Fruit fly (Drosophila melanogaster) whole organism, embryonic: ENCODE measurements around the gene CG15696.

ENCODE experiments used
- Awh ChIP-seq: fragments of 200-800 bp; sonication (Bioruptor generic); IDR thresholded peaks from 2 replicates; pipeline ENCODE4, ENCODE4 v1.3.6; 2022; ENCODE audit warnings: missing biosample characterization, missing genetic modification characterization
- B-H1 ChIP-seq: fragments of 200-800 bp; sonication (Bioruptor generic); IDR thresholded peaks from 3 replicates; pipeline ENCODE4 v1.3.6; 2022; ENCODE audit warnings: missing biosample characterization, missing genetic modification characterization
- Bdp1 ChIP-seq: fragments of 200-800 bp; sonication (Bioruptor generic); optimal IDR thresholded peaks from 3 replicates; lab custom pipeline; 2016; ENCODE audit warnings: missing biosample characterization, missing genetic modification characterization
- C15 ChIP-seq: fragments of 200-800 bp; sonication (Bioruptor generic); IDR thresholded peaks from 3 replicates; pipeline ENCODE4 v1.3.6; 2022; ENCODE audit warnings: missing biosample characterization, missing genetic modification characterization
- CG11247 ChIP-seq: fragments of 200-800 bp; sonication (Bioruptor generic); IDR thresholded peaks from 2 replicates; pipeline ENCODE4 v1.3.6; 2022; ENCODE audit warnings: missing biosample characterization, missing genetic modification characterization
- CG13894 ChIP-seq: fragments of 200-800 bp; sonication (Bioruptor generic); optimal IDR thresholded peaks from 3 replicates; lab custom pipeline; 2018; ENCODE audit warnings: missing biosample characterization, mild to moderate bottlenecking, missing genetic modification characterization, moderate library complexity
- CG14860 ChIP-seq: fragments of 200-800 bp; sonication (Bioruptor generic); IDR thresholded peaks from 3 replicates; pipeline ENCODE4 v1.3.6; 2022; ENCODE audit warnings: missing biosample characterization, missing genetic modification characterization; ENCODE audit not compliant: partially characterized antibody
- CG17186 ChIP-seq: fragments of 200-800 bp; sonication (Bioruptor generic); optimal IDR thresholded peaks from 3 replicates; lab custom pipeline; 2017; ENCODE audit warnings: missing biosample characterization, missing genetic modification reagents, missing genetic modification characterization
- CG18011 ChIP-seq: fragments of 200-800 bp; sonication (Bioruptor generic); optimal IDR thresholded peaks from 2 replicates; lab custom pipeline; 2017; ENCODE audit warnings: missing biosample characterization, missing genetic modification characterization, mild to moderate bottlenecking, moderate library complexity, missing genotype
- CG32532 ChIP-seq: fragments of 200-800 bp; sonication (Bioruptor generic); IDR thresholded peaks from 2 replicates; pipeline ENCODE4 v1.3.6; 2022; ENCODE audit warnings: missing biosample characterization, missing genetic modification characterization
- CG34376 ChIP-seq: fragments of 200-800 bp; sonication (Bioruptor generic); optimal IDR thresholded peaks from 2 replicates; lab custom pipeline; 2018; ENCODE audit warnings: missing biosample characterization, mild to moderate bottlenecking, missing genetic modification characterization
- CG42726 ChIP-seq: fragments of 200-800 bp; sonication (Bioruptor generic); IDR thresholded peaks from 2 replicates; pipeline ENCODE4 v1.3.6; 2022; ENCODE audit warnings: missing biosample characterization, missing genetic modification characterization; ENCODE audit not compliant: partially characterized antibody
- CG6791 ChIP-seq: fragments of 200-800 bp; sonication (Bioruptor generic); IDR thresholded peaks from 3 replicates; pipeline ENCODE4 v1.3.6; 2022; ENCODE audit warnings: missing biosample characterization, missing genetic modification characterization; ENCODE audit not compliant: partially characterized antibody
- CG7357 ChIP-seq: fragments of 200-800 bp; sonication (Bioruptor generic); IDR thresholded peaks from 3 replicates; pipeline ENCODE4 v1.3.6; 2022; ENCODE audit warnings: missing biosample characterization, missing genetic modification characterization
- CG7963 ChIP-seq: fragments of 200-800 bp; sonication (Bioruptor generic); IDR thresholded peaks from 3 replicates; pipeline ENCODE4 v1.3.6; 2022; ENCODE audit warnings: missing biosample characterization, missing genetic modification characterization; ENCODE audit not compliant: partially characterized antibody
- CG9817 ChIP-seq: fragments of 200-800 bp; sonication (Bioruptor generic); optimal IDR thresholded peaks from 2 replicates; lab custom pipeline; 2018; ENCODE audit warnings: missing biosample characterization, mild to moderate bottlenecking, missing genetic modification characterization, moderate library complexity
- MBD-R2 ChIP-seq: fragments of 200-800 bp; sonication (Bioruptor generic); IDR thresholded peaks from 2 replicates; pipeline ENCODE4 v1.3.6; 2022; ENCODE audit warnings: missing biosample characterization, missing genetic modification characterization
- Opbp ChIP-seq: fragments of 200-800 bp; sonication (Bioruptor generic); IDR thresholded peaks from 3 replicates; pipeline ENCODE4 v1.3.6; 2022; ENCODE audit warnings: missing biosample characterization, missing genetic modification characterization; ENCODE audit not compliant: partially characterized antibody
- Scr ChIP-seq: fragments of 200-800 bp; sonication (Bioruptor generic); IDR thresholded peaks from 2 replicates; pipeline ENCODE4 v1.3.6; 2022; ENCODE audit warnings: missing biosample characterization, missing genetic modification characterization; ENCODE audit not compliant: partially characterized antibody
- Sry-β ChIP-seq: fragments of 200-800 bp; sonication (Bioruptor generic); optimal IDR thresholded peaks from 2 replicates; lab custom pipeline; 2018; ENCODE audit warnings: missing biosample characterization, mild to moderate bottlenecking, missing genetic modification characterization, moderate library complexity
- Sry-δ ChIP-seq: fragments of 200-800 bp; sonication (Bioruptor generic); optimal IDR thresholded peaks from 2 replicates; lab custom pipeline; 2016; ENCODE audit warnings: missing biosample characterization, missing genetic modification characterization
- Trl ChIP-seq, 3 experiments: fragments of >200 bp in 2 of 3; fragments of 200-800 bp in 1 of 3; sonication (Bioruptor generic) in 1 of 3; optimal IDR thresholded peaks; 2 replicates in 1 of 3; 3 replicates in 2 of 3; lab custom pipeline; 2016 to 2017; ENCODE audit warnings: missing biosample characterization in 1 of 3, missing genetic modification characterization in 1 of 3
- abd-A ChIP-seq: fragments of 200-800 bp; sonication (Bioruptor generic); optimal IDR thresholded peaks from 3 replicates; lab custom pipeline; 2019; ENCODE audit warnings: missing biosample characterization, mild to moderate bottlenecking, missing genetic modification characterization, moderate library complexity
- amos ChIP-seq: fragments of 200-800 bp; sonication (Bioruptor generic); IDR thresholded peaks from 2 replicates; pipeline ENCODE4 v1.3.6; 2022; ENCODE audit warnings: missing biosample characterization, missing genetic modification characterization; ENCODE audit not compliant: partially characterized antibody
- bbx ChIP-seq: fragments of 200-800 bp; sonication (Bioruptor generic); IDR thresholded peaks from 2 replicates; pipeline ENCODE4 v1.3.6; 2022; ENCODE audit warnings: missing biosample characterization, missing genetic modification characterization; ENCODE audit not compliant: partially characterized antibody
- chif ChIP-seq, 2 experiments: fragments of 200-800 bp; sonication (Bioruptor generic); optimal IDR thresholded peaks; 3 replicates each; lab custom pipeline; 2016; ENCODE audit warnings: missing biosample characterization in 2 of 2, missing genetic modification characterization in 2 of 2
- crp ChIP-seq, 2 experiments: fragments of 200-800 bp; sonication (Bioruptor generic); optimal IDR thresholded peaks; 2 replicates in 1 of 2; 3 replicates in 1 of 2; lab custom pipeline; 2017; ENCODE audit warnings: missing biosample characterization in 2 of 2, missing genetic modification characterization in 2 of 2, mild to moderate bottlenecking in 1 of 2, moderate library complexity in 1 of 2
- ewg ChIP-seq: fragments of 200-800 bp; sonication (Bioruptor generic); optimal IDR thresholded peaks from 3 replicates; lab custom pipeline; 2017; ENCODE audit warnings: mild to moderate bottlenecking, missing biosample characterization, missing genetic modification reagents, missing genetic modification characterization
- eyg ChIP-seq: fragments of 200-800 bp; sonication (Bioruptor generic); optimal IDR thresholded peaks from 3 replicates; lab custom pipeline; 2016; ENCODE audit warnings: missing biosample characterization, missing genetic modification characterization
- gem ChIP-seq: fragments of 200-800 bp; sonication (Bioruptor generic); optimal IDR thresholded peaks from 2 replicates; lab custom pipeline; 2019; ENCODE audit warnings: missing biosample characterization, mild to moderate bottlenecking, missing genetic modification characterization, moderate library complexity
- gsb ChIP-seq: fragments of 200-800 bp; sonication (Bioruptor generic); IDR thresholded peaks from 2 replicates; pipeline ENCODE4 v1.3.6; 2022; ENCODE audit warnings: missing biosample characterization, missing genetic modification characterization
- insv ChIP-seq, 2 experiments: fragments of 200-800 bp; sonication (Bioruptor generic); optimal IDR thresholded peaks; 3 replicates each; lab custom pipeline; 2016 to 2018; ENCODE audit warnings: missing biosample characterization in 2 of 2, missing genetic modification characterization in 2 of 2
- lbe ChIP-seq: fragments of 200-800 bp; sonication (Bioruptor generic); optimal IDR thresholded peaks from 2 replicates; lab custom pipeline; 2016; ENCODE audit warnings: missing biosample characterization, mild to moderate bottlenecking, missing genetic modification characterization
- lov ChIP-seq, 2 experiments: fragments of 200-800 bp in 1 of 2; fragments of >200 bp in 1 of 2; sonication (Bioruptor generic) in 1 of 2; IDR thresholded peaks in 1 of 2; optimal IDR thresholded peaks in 1 of 2; 2 replicates in 1 of 2; 3 replicates in 1 of 2; pipeline versions ENCODE4 v1.3.6 to Lab custom; 2017 to 2022; ENCODE audit warnings: missing biosample characterization in 1 of 2, missing genetic modification characterization in 1 of 2
- nerfin-2 ChIP-seq: fragments of 200-800 bp; sonication (Bioruptor generic); IDR thresholded peaks from 2 replicates; pipeline ENCODE4 v1.3.6; 2022; ENCODE audit warnings: missing biosample characterization, missing genetic modification characterization; ENCODE audit not compliant: partially characterized antibody
- p53 ChIP-seq: fragments of 200-800 bp; sonication (Bioruptor generic); optimal IDR thresholded peaks from 2 replicates; lab custom pipeline; 2016; ENCODE audit warnings: missing biosample characterization, missing genetic modification characterization
- zf30C ChIP-seq: fragments of 200-800 bp; sonication (Bioruptor generic); optimal IDR thresholded peaks from 3 replicates; lab custom pipeline; 2018; ENCODE audit warnings: missing biosample characterization, mild to moderate bottlenecking, missing genetic modification characterization

The CG15696 gene

DNA sequence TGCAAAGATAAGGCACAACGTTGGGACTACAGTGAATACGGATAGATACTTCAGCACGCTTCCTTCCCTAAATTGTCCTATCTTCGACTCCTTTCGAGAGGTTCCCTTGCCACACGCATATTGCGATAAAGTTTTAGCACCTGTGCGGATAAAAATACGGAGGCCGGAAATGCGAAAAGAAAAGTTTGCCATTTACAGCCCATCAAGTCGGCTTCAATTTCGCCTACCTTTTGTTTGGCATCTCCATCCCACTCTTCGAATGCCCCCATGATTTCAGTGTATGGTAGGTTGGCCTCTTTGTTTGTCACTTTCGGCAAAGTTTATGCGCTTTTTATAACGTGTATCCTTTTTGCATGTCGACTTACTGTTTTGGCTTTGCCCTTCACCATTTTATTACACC, 29.8 kb downstream of the CG15696 start:
- TF ChIP-seq p53 (no peak), CG13894 (tag; lab: Kevin White, UChicago) (peak; percentile 53), nerfin-2 (GFP tag; lab: Robert Waterston, UW) (no peak), abd-A (peak; percentile 52)

DNA sequence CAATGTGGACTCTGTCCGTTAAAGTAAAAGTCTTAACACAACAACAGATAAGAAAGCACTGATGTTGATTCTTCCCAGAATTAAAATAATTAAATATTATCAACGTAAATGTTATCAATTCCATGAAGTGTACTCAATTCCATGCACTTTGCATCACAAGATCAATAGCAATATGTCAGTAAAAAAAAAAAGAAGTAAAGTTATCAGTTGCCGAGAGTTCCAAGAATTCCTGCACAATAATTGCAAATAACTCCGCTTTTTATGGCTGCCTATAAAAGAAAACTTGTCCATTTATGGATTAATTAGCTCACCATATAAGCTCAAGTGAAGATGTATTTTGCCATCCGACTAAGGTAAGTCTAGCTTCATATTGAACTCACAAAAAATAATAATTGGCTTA, 30.6 kb downstream of the CG15696 start, which contains the start of gene TotZ:
Gene TotZ, plus strand, starts transcription at position 301 of the 400 bp plus-strand sequence.
- TF ChIP-seq CG14860 (GFP tag; lab: Robert Waterston, UW) (no peak), B-H1 (GFP tag; lab: Robert Waterston, UW) (no peak), MBD-R2 (GFP tag; lab: Robert Waterston, UW) (no peak), CG7357 (GFP tag; lab: Robert Waterston, UW) (no peak), CG18011 (GFP tag; lab: Kevin White, UChicago) (no peak), Sry-δ (GFP tag; lab: Kevin White, UChicago) (no peak), eyg (GFP tag; lab: Kevin White, UChicago) (no peak), crp (GFP tag; optimal IDR thresholded peaks at IDR 0.05; lab: Kevin White, UChicago) (no peak), lov (optimal IDR thresholded peaks at IDR 0.05; lab: Kevin White, UChicago) (no peak), lov (GFP tag; IDR thresholded peaks at IDR 0.05; lab: Robert Waterston, UW) (no peak), zf30C (GFP tag; lab: Kevin White, UChicago) (no peak), CG11247 (GFP tag; lab: Robert Waterston, UW) (no peak), CG17186 (GFP tag; lab: Kevin White, UChicago) (no peak), C15 (GFP tag; lab: Robert Waterston, UW) (no peak), Awh (no peak), chif (GFP tag; optimal IDR thresholded peaks at IDR 0.05; lab: Kevin White, UChicago) (no peak), insv (GFP tag; optimal IDR thresholded peaks at IDR 0.05; lab: Kevin White, UChicago) (no peak), gem (tag; lab: Kevin White, UChicago) (no peak), CG7963 (GFP tag; lab: Robert Waterston, UW) (no peak), CG34376 (no peak)

DNA sequence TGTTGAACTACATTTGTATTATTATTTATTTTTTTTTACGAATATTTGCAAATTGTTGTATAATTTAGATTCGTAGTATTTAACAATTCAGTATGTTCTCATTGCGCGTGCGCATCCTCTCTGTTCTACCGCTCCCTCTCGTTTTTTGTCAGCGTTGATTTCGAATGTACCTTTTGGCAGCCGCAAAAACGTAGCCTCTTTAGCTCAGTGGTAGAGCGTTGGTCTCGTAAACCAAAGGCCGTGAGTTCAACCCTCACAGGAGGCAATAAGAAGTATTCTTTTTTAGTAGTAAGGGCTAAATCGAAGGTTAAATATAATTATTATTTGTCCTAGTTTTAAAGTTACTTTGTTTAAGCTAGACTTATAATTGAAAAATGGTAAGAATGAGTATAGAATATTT, 43.6 kb downstream of the CG15696 start:
- TF ChIP-seq Bdp1 (GFP tag; lab: Kevin White, UChicago) (peak; percentile 97), amos (peak; percentile 60; the same call in 1 of the 2 replicates), CG32532 (GFP tag; lab: Robert Waterston, UW) (no peak), Opbp (GFP tag; lab: Robert Waterston, UW) (peak; percentile 47; the same call in 1 of the 3 replicates), CG7963 (GFP tag; lab: Robert Waterston, UW) (0 out of 3 replicates have a peak, but pooled peaks have one; percentile 7), bbx (peak; percentile 66), Trl (optimal IDR thresholded peaks at IDR 0.05; lab: Kevin White, UChicago) (peak in 1 of 2 experiments; percentile 15), Trl (GFP tag; optimal IDR thresholded peaks at IDR 0.05; lab: Kevin White, UChicago) (no peak), CG42726 (peak; percentile 21; the same call in 1 of the 2 replicates), CG9817 (tag; lab: Kevin White, UChicago) (no peak), ewg (peak; percentile 67), CG6791 (GFP tag; lab: Robert Waterston, UW) (peak; percentile 75; the same call in 2 of the 3 replicates), gsb (GFP tag; lab: Robert Waterston, UW) (no peak), Scr (GFP tag; lab: Robert Waterston, UW) (0 out of 2 replicates have a peak, but pooled peaks have one; percentile 53), lbe (GFP tag; lab: Kevin White, UChicago) (no peak), Sry-β (GFP tag; lab: Kevin White, UChicago) (no peak)
